Fruit fly (Drosophila melanogaster): Measurements from ENCODE around the gene CG5342.

The CG5342 gene

DNA sequence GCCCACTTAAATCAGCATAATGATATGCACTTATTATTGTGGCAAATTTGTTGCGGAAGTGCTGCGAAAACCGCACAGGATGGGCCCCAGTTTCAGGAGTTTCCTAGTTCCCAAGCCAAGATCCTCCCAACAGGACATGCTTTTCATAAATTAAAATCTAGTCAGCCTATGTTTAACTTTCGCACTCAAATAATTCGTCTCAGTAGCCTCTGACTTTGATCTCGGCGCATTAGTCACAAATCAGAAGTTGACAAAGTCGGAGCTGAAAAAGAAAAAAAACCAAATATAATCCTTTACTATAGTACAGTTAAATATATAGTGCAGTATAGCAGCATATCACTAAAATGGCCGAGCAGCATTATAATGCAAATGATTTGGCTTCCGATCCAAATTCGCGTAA lies 24.8 kb upstream of the CG5342 start, which contains the start of gene CG14708:
CG14708 (plus strand) TSS at position 301 of the 400 bp plus-strand sequence.
- no peak for TF ChIP-seq CG30431 (GFP tag; optimal IDR thresholded peaks at IDR 0.05)
- no peak for TF ChIP-seq CG12104 (GFP tag; optimal IDR thresholded peaks at IDR 0.05)
- TF ChIP-seq Hr51 (GFP tag; optimal IDR thresholded peaks at IDR 0.05), result no peak
- no peak for TF ChIP-seq onecut (GFP tag; IDR thresholded peaks at IDR 0.05)
- no peak for TF ChIP-seq tup (GFP tag; optimal IDR thresholded peaks at IDR 0.05)
- no peak for TF ChIP-seq gcm (GFP tag; optimal IDR thresholded peaks at IDR 0.05)
- TF ChIP-seq Dp (GFP tag; optimal IDR thresholded peaks at IDR 0.05), result no peak
- no peak for TF ChIP-seq ranshi (GFP tag; IDR thresholded peaks at IDR 0.05)
- TF ChIP-seq Deaf1 (tag; optimal IDR thresholded peaks at IDR 0.05), result no peak
- TF ChIP-seq ro (GFP tag; IDR thresholded peaks at IDR 0.05), result no peak
- no peak for TF ChIP-seq CG3838 (GFP tag; optimal IDR thresholded peaks at IDR 0.05)
- TF ChIP-seq CG14710 (tag; optimal IDR thresholded peaks at IDR 0.05), result no peak
- TF ChIP-seq E2f2 (GFP tag; IDR thresholded peaks at IDR 0.05), result no peak
- no peak for TF ChIP-seq HLH3B (GFP tag; IDR thresholded peaks at IDR 0.05)
- no peak for TF ChIP-seq dimm (GFP tag; IDR thresholded peaks at IDR 0.05)
- no peak for TF ChIP-seq Stat92E (GFP tag; optimal IDR thresholded peaks at IDR 0.05)
- TF ChIP-seq kay (GFP tag; optimal IDR thresholded peaks at IDR 0.05), result no peak
- TF ChIP-seq CG33213 (GFP tag; optimal IDR thresholded peaks at IDR 0.05), result no peak
- TF ChIP-seq Usf (GFP tag; optimal IDR thresholded peaks at IDR 0.05), result no peak
- no peak for TF ChIP-seq CG17912 (GFP tag; optimal IDR thresholded peaks at IDR 0.05)

dm6 chr3R:11554982-11555381 lies 23.6 kb upstream of the CG5342 start:
- TF ChIP-seq CG17802 (tag; optimal IDR thresholded peaks at IDR 0.05) (no peak), CG18599 (GFP tag; optimal IDR thresholded peaks at IDR 0.05) (peak; percentile 6), yki (optimal IDR thresholded peaks at IDR 0.05) (no peak), cg (GFP tag; optimal IDR thresholded peaks at IDR 0.05) (peak; percentile 13), CG15696 (tag; optimal IDR thresholded peaks at IDR 0.05) (no peak), Fer1 (GFP tag; optimal IDR thresholded peaks at IDR 0.05) (no peak), eyg (GFP tag; optimal IDR thresholded peaks at IDR 0.05) (no peak), Rfx (GFP tag; IDR thresholded peaks at IDR 0.05) (no peak), Usf (GFP tag; optimal IDR thresholded peaks at IDR 0.05) (no peak), Ets65A (GFP tag) (peak; percentile 78), mirr (GFP tag; optimal IDR thresholded peaks at IDR 0.05) (peak; percentile 65), Trl (optimal IDR thresholded peaks at IDR 0.05) (no peak), Trl (GFP tag; optimal IDR thresholded peaks at IDR 0.05) (no peak), CG10565 (GFP tag; optimal IDR thresholded peaks at IDR 0.05) (no peak), chinmo (GFP tag; IDR thresholded peaks at IDR 0.05; ENCODE audit: partially characterized antibody) (0 out of 4 replicates have a peak, but pooled peaks have one; percentile 10), Dfd (GFP tag; optimal IDR thresholded peaks at IDR 0.05) (no peak), wor (GFP tag; IDR thresholded peaks at IDR 0.05) (no peak), CG34422 (GFP tag; IDR thresholded peaks at IDR 0.05) (0 out of 3 replicates have a peak, but pooled peaks have one; percentile 12), prd (optimal IDR thresholded peaks at IDR 0.05) (no peak), prd (GFP tag; IDR thresholded peaks at IDR 0.05) (0 out of 3 replicates have a peak, but pooled peaks have one; percentile 4), Dek (tag; optimal IDR thresholded peaks at IDR 0.05) (no peak), abd-A (tag; optimal IDR thresholded peaks at IDR 0.05) (peak; percentile 79), run (tag; optimal IDR thresholded peaks at IDR 0.05) (no peak), pzg (GFP tag; optimal IDR thresholded peaks at IDR 0.05) (no peak)

Data from whole organism, embryonic.